Worm (Caenorhabditis elegans): Measurements from ENCODE around the gene Y43F4A.4.
A peak's percentile ranks its signal among the peaks of the same experiment; 100 is the strongest.

Y43F4A.4 gene

ce11 chrIII:13272788-13273187 lies 27.4 kb downstream of the Y43F4A.4 start:
- TF ChIP-seq aptf-2 (GFP tag; conservative IDR thresholded peaks at IDR 0.05) (no peak), F39B2.1 (GFP tag; IDR thresholded peaks at IDR 0.05) (no peak), nhr-179 (tag; optimal IDR thresholded peaks at IDR 0.05) (no peak), akir-1 (GFP tag; optimal IDR thresholded peaks at IDR 0.05) (no peak), Y79H2A.3 (GFP tag; conservative IDR thresholded peaks at IDR 0.05) (no peak), fkh-3 (tag; optimal IDR thresholded peaks at IDR 0.05) (no peak), ztf-3 (GFP tag; optimal IDR thresholded peaks at IDR 0.05) (no peak), ztf-25 (GFP tag; IDR thresholded peaks at IDR 0.05) (no peak), ztf-26 (tag; optimal IDR thresholded peaks at IDR 0.05) (no peak), die-1 (tag; optimal IDR thresholded peaks at IDR 0.05) (no peak), ceh-79 (tag; optimal IDR thresholded peaks at IDR 0.05) (no peak)

- TF ChIP-seq K11D2.4 (GFP tag; IDR thresholded peaks at IDR 0.05), result 0 out of 2 replicates have a peak, but pooled peaks have one; percentile 45
- TF ChIP-seq attf-5 (GFP tag; optimal IDR thresholded peaks at IDR 0.05), result peak; percentile 62
- TF ChIP-seq dox-1 (GFP tag; IDR thresholded peaks at IDR 0.05), result peak; percentile 66
- TF ChIP-seq ekl-4 (GFP tag; IDR thresholded peaks at IDR 0.05), result 0 out of 2 replicates have a peak, but pooled peaks have one; percentile 49
- TF ChIP-seq Y56A3A.18 (GFP tag; IDR thresholded peaks at IDR 0.05), result no peak
- TF ChIP-seq ceh-100 (GFP tag; IDR thresholded peaks at IDR 0.05), result 0 out of 2 replicates have a peak, but pooled peaks have one; percentile 9
- TF ChIP-seq chd-7 (tag; optimal IDR thresholded peaks at IDR 0.05), result peak; percentile 2
- peak; percentile 29; the same call in 1 of the 2 replicates for TF ChIP-seq pbrm-1 (GFP tag; IDR thresholded peaks at IDR 0.05)
- TF ChIP-seq hlh-26 (GFP tag; conservative IDR thresholded peaks at IDR 0.05), result no peak
- TF ChIP-seq tbp1 (GFP tag; optimal IDR thresholded peaks at IDR 0.05), result peak; percentile 2
- TF ChIP-seq bed-2 (GFP tag; IDR thresholded peaks at IDR 0.05), result no peak
- TF ChIP-seq sea-2 (GFP tag; IDR thresholded peaks at IDR 0.05), result no peak
- TF ChIP-seq ceh-27 (GFP tag; optimal IDR thresholded peaks at IDR 0.05), result peak; percentile 61
- TF ChIP-seq nfyb-1 (GFP tag; IDR thresholded peaks at IDR 0.05), result peak; percentile 21; the same call in 1 of the 2 replicates
- peak; percentile 27 for TF ChIP-seq atf-7 (tag; optimal IDR thresholded peaks at IDR 0.05)
- TF ChIP-seq unc-62 (GFP tag; optimal IDR thresholded peaks at IDR 0.05), result no peak
- TF ChIP-seq cebp-1 (GFP tag; IDR thresholded peaks at IDR 0.05), result no peak
- peak; percentile 70 for TF ChIP-seq cebp-1 (tag; optimal IDR thresholded peaks at IDR 0.05)
- TF ChIP-seq C06A6.2 (GFP tag; conservative IDR thresholded peaks at IDR 0.05), result no peak
- TF ChIP-seq egrh-3 (GFP tag; IDR thresholded peaks at IDR 0.05), result peak; percentile 53
- TF ChIP-seq zfh-2 (GFP tag; conservative IDR thresholded peaks at IDR 0.05), result peak; percentile 94
- TF ChIP-seq nhr-80 (tag; optimal IDR thresholded peaks at IDR 0.05), result peak; percentile 37
- TF ChIP-seq madf-10 (tag; optimal IDR thresholded peaks at IDR 0.05), result peak; percentile 8
- peak in 1 of 3 experiments; percentile 58 for TF ChIP-seq lin-35 (GFP tag; optimal IDR thresholded peaks at IDR 0.05)
- TF ChIP-seq Y53F4B.3 (GFP tag; IDR thresholded peaks at IDR 0.05), result no peak
- peak; percentile 67; the same call in 1 of the 2 replicates for TF ChIP-seq hmg-1.2 (GFP tag; IDR thresholded peaks at IDR 0.05)
- peak; percentile 62 for TF ChIP-seq lin-40 (tag; optimal IDR thresholded peaks at IDR 0.05)
- peak; percentile 68 for TF ChIP-seq K12H6.12 (tag; optimal IDR thresholded peaks at IDR 0.05)
- peak; percentile 48 for TF ChIP-seq mcd-1 (GFP tag; IDR thresholded peaks at IDR 0.05)
- 0 out of 2 replicates have a peak, but pooled peaks have one; percentile 29 for TF ChIP-seq lin-26 (GFP tag; IDR thresholded peaks at IDR 0.05)
Measured at ce11 chrIII:13275784-13276183, 30.4 kb downstream of the Y43F4A.4 start.
